Worm (Caenorhabditis elegans): ENCODE measurements around the gene F09E5.11.

DNA sequence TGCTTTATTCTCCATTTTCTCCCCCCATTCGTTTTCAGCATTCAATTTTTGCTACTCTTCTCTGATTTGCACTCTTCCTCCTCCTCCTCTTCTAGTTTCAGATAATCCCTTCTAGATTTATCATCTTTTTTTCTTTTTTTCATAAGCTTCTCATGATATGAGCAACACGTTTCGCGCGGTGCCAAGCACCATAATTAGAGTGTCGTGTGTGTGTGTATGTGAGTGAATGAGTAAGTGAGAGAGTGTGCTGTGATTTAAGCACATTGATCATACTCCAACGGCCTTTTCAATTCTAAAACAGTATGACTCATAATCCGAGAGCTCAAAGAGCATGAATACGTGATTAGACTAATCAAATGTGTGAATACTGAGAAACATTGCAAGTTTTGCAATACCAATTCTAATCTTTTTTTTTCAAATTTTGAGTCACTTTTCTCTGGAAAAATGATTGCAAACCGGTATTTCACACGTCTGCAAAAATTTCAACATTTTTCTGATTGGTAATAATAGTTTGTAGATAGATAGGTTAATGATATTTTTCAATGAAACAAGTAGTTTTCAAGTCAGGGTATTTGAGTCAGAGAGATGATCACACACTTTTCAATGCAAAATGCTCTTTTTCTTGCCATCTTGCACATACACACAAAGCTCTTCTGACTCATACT lies 22.5 kb downstream of the F09E5.11 start:
- TF ChIP-seq ztf-23 (GFP tag; IDR thresholded peaks at IDR 0.05) (no peak), ref-1 (GFP tag; conservative IDR thresholded peaks at IDR 0.05) (no peak), med-1 (GFP tag; optimal IDR thresholded peaks at IDR 0.05; ENCODE audit: insufficient read depth) (no peak), flt-1 (GFP tag; IDR thresholded peaks at IDR 0.05) (no peak)
